Fruit fly (Drosophila melanogaster): ENCODE results near the gene CG15432.
A peak's percentile ranks its signal among the peaks of the same experiment; 100 is the strongest.

CG15432 gene

DNA sequence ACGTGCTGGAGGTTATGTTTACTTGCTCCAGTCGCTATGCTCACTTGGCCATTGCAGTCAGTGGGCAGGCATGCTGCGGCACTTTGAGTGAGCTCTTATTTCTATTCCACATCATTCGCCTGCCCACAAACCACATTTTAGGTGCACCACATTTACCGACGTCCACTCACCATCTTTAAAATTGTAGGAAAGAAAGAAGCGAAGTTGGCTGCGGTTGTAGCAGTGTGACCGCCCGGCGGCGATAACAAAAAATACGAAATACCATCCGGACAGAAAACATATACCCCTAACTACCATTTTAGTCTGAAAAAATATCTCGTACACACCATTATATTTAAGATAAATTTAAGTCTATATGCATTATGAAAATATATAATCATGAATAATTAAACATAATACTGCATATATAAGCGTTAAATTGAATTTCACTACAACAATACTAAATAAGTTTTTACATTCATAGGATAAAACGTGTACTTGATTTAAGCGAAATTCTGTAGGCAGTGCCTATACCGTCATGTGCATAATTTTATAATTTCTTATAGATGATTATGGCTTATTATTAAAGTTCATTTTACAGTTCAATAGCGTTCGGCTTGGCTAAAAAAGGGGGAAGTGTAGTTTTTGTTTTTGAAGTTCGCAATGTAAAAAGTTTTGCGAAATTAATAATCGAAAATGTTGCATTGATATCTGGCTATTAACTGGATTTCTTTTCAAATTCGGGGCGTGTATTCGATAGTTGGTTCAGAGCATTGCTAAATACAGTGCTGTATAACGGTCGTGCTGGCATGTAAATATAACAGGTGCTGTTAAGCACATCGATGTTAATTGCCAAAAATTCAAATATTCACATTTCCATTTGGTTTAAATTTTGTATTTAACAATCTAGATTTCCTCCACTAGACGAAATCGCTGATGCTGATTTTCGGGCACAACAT is 16.3 kb downstream of the CG15432 start, which contains the start of gene RpL27A:
TSS of gene RpL27A (minus strand) at position 246 of the 938 bp plus-strand sequence.
- no peak for TF ChIP-seq spab (GFP tag; optimal IDR thresholded peaks at IDR 0.05)
- TF ChIP-seq salr (GFP tag; optimal IDR thresholded peaks at IDR 0.05): peak in 1 of 2 experiments; percentile 78
- peak; percentile 90 for TF ChIP-seq CG6854 (GFP tag; optimal IDR thresholded peaks at IDR 0.05)
- peak; percentile 72 for TF ChIP-seq CG34406 (GFP tag; optimal IDR thresholded peaks at IDR 0.05)
- peak; percentile 51 for TF ChIP-seq CG6792 (GFP tag; optimal IDR thresholded peaks at IDR 0.05)
- peak; percentile 45 for TF ChIP-seq Blimp-1 (GFP tag; optimal IDR thresholded peaks at IDR 0.05)
- peak; percentile 48 for TF ChIP-seq CG7368 (GFP tag; optimal IDR thresholded peaks at IDR 0.05)
- peak; percentile 55 for TF ChIP-seq CG10669 (GFP tag; optimal IDR thresholded peaks at IDR 0.05)
- TF ChIP-seq ss (GFP tag; optimal IDR thresholded peaks at IDR 0.05): peak; percentile 70 to 75
- TF ChIP-seq CG8632 (GFP tag; optimal IDR thresholded peaks at IDR 0.05): peak; percentile 35
- no peak for TF ChIP-seq Gug (GFP tag; IDR thresholded peaks at IDR 0.05)
- no peak for TF ChIP-seq CG8319 (GFP tag; optimal IDR thresholded peaks at IDR 0.05)
- peak; percentile 49 for TF ChIP-seq Hr39 (GFP tag; optimal IDR thresholded peaks at IDR 0.05)
- TF ChIP-seq Smox (GFP tag; optimal IDR thresholded peaks at IDR 0.05): peak; percentile 60
- peak; percentile 86 for TF ChIP-seq CG3919 (GFP tag; optimal IDR thresholded peaks at IDR 0.05)
- peak; percentile 87 for TF ChIP-seq CG6163 (GFP tag; IDR thresholded peaks at IDR 0.05)
- TF ChIP-seq Ets21C (GFP tag; optimal IDR thresholded peaks at IDR 0.05): no peak
- peak; percentile 50 for TF ChIP-seq CG1621 (tag; optimal IDR thresholded peaks at IDR 0.05)
- no peak for TF ChIP-seq CG11762 (GFP tag; optimal IDR thresholded peaks at IDR 0.05; ENCODE audit: insufficient read depth)
- peak; percentile 19 for TF ChIP-seq Sox14 (GFP tag; optimal IDR thresholded peaks at IDR 0.05)
- no peak for TF ChIP-seq fd85E (GFP tag; optimal IDR thresholded peaks at IDR 0.05)
- peak; percentile 72 for TF ChIP-seq lz (GFP tag; optimal IDR thresholded peaks at IDR 0.05)
- peak; percentile 9 for TF ChIP-seq Lpt (GFP tag; optimal IDR thresholded peaks at IDR 0.05)
- peak; percentile 57 for TF ChIP-seq CG31627 (GFP tag; optimal IDR thresholded peaks at IDR 0.05)
- TF ChIP-seq pdm3 (GFP tag; optimal IDR thresholded peaks at IDR 0.05): peak; percentile 57
- peak; percentile 19 for TF ChIP-seq Ets96B (tag; optimal IDR thresholded peaks at IDR 0.05)
- TF ChIP-seq OdsH (GFP tag; optimal IDR thresholded peaks at IDR 0.05): peak; percentile 70
- peak; percentile 85 for TF ChIP-seq svp (GFP tag)
- peak; percentile 78 for TF ChIP-seq net (GFP tag; optimal IDR thresholded peaks at IDR 0.05)
- TF ChIP-seq acj6 (GFP tag; optimal IDR thresholded peaks at IDR 0.05): peak; percentile 61
- TF ChIP-seq CG10631 (GFP tag; optimal IDR thresholded peaks at IDR 0.05): peak; percentile 64
- TF ChIP-seq CG15336 (GFP tag; IDR thresholded peaks at IDR 0.05): peak; percentile 69
- TF ChIP-seq CG4318 (GFP tag; optimal IDR thresholded peaks at IDR 0.05): no peak
- peak; percentile 68 for TF ChIP-seq dac (GFP tag; optimal IDR thresholded peaks at IDR 0.05)
- no peak for TF ChIP-seq CG9139 (GFP tag; optimal IDR thresholded peaks at IDR 0.05)
- peak; percentile 21 for TF ChIP-seq Sox15 (GFP tag; optimal IDR thresholded peaks at IDR 0.05)
- no peak for TF ChIP-seq Eip93F (GFP tag; optimal IDR thresholded peaks at IDR 0.05)
- TF ChIP-seq Hr4 (GFP tag; optimal IDR thresholded peaks at IDR 0.05): peak; percentile 65
- peak; percentile 49 for TF ChIP-seq fkh (GFP tag; optimal IDR thresholded peaks at IDR 0.05)
- no peak for TF ChIP-seq CG6276 (GFP tag; optimal IDR thresholded peaks at IDR 0.05)
- TF ChIP-seq Hr38 (GFP tag; optimal IDR thresholded peaks at IDR 0.05): no peak
- TF ChIP-seq CG6808 (GFP tag; optimal IDR thresholded peaks at IDR 0.05): peak; percentile 65
- TF ChIP-seq CG11902 (GFP tag; optimal IDR thresholded peaks at IDR 0.05): no peak
- TF ChIP-seq topi (GFP tag; optimal IDR thresholded peaks at IDR 0.05): peak; percentile 58
- TF ChIP-seq eg (GFP tag; IDR thresholded peaks at IDR 0.05): peak; percentile 83
- TF ChIP-seq cyc (GFP tag; optimal IDR thresholded peaks at IDR 0.05): peak; percentile 70
- TF ChIP-seq Sox102F (GFP tag; optimal IDR thresholded peaks at IDR 0.05): no peak
- no peak; the same call in 1 of the 2 replicates for TF ChIP-seq CG11294 (GFP tag; IDR thresholded peaks at IDR 0.05)
- TF ChIP-seq dsx (GFP tag; optimal IDR thresholded peaks at IDR 0.05; ENCODE audit: poor library complexity, severe bottlenecking): peak; percentile 43
- TF ChIP-seq fd59A (GFP tag; optimal IDR thresholded peaks at IDR 0.05): peak; percentile 37

All from whole organism, prepupa.